Worm (Caenorhabditis elegans): Measurements from ENCODE around the gene F33G12.6.

- no peak for TF ChIP-seq efl-3 (GFP tag; optimal IDR thresholded peaks at IDR 0.05)
- TF ChIP-seq elt-3 (tag; optimal IDR thresholded peaks at IDR 0.05): no peak
- no peak for TF ChIP-seq dpl-1 (GFP tag; optimal IDR thresholded peaks at IDR 0.05)
- no peak for TF ChIP-seq unc-130 (tag; optimal IDR thresholded peaks at IDR 0.05)
- no peak for TF ChIP-seq snpc-4 (tag; optimal IDR thresholded peaks at IDR 0.05)
- TF ChIP-seq sox-4 (tag; optimal IDR thresholded peaks at IDR 0.05): no peak
- TF ChIP-seq alr-1 (tag; optimal IDR thresholded peaks at IDR 0.05; ENCODE audit: borderline replicate concordance): no peak
These were observed 21.8 kb upstream of the F33G12.6 start for ce11 chrII:5027952-5028351.

Measured in whole organism, L1 larva.